Fruit fly (Drosophila melanogaster) whole organism, embryonic: ENCODE measurements around the gene Tob.

Experiments
- Awh ChIP-seq: fragments of 200-800 bp; sonication (Bioruptor generic); IDR thresholded peaks from 2 replicates; pipeline ENCODE4, ENCODE4 v1.3.6; 2022; ENCODE audit warnings: missing biosample characterization, missing genetic modification characterization
- C15 ChIP-seq: fragments of 200-800 bp; sonication (Bioruptor generic); IDR thresholded peaks from 3 replicates; pipeline ENCODE4 v1.3.6; 2022; ENCODE audit warnings: missing biosample characterization, missing genetic modification characterization
- CG11723 ChIP-seq: fragments of 200-800 bp; sonication (Bioruptor generic); optimal IDR thresholded peaks from 2 replicates; lab custom pipeline; 2017; ENCODE audit warnings: missing biosample characterization, mild to moderate bottlenecking, missing genetic modification characterization
- CG30020 ChIP-seq: fragments of 200-800 bp; optimal IDR thresholded peaks from 2 replicates; lab custom pipeline; 2019; ENCODE audit warnings: missing biosample characterization, mild to moderate bottlenecking, missing genetic modification characterization, moderate library complexity
- CG31224 ChIP-seq: fragments of 200-800 bp; sonication (Bioruptor generic); IDR thresholded peaks from 2 replicates; pipeline ENCODE4 v1.3.6; 2022; ENCODE audit warnings: missing biosample characterization, missing genetic modification characterization
- CG31365 ChIP-seq: fragments of 200-800 bp; sonication (Bioruptor generic); optimal IDR thresholded peaks from 2 replicates; lab custom pipeline; 2018; ENCODE audit warnings: missing biosample characterization, mild to moderate bottlenecking, missing genetic modification characterization
- CG3281 ChIP-seq: fragments of 200-800 bp; sonication (Bioruptor generic); optimal IDR thresholded peaks from 3 replicates; lab custom pipeline; 2017; ENCODE audit warnings: missing biosample characterization, mild to moderate bottlenecking, missing genetic modification characterization
- CG3838 ChIP-seq: fragments of 200-800 bp; sonication (Bioruptor generic); optimal IDR thresholded peaks from 3 replicates; lab custom pipeline; 2016; ENCODE audit warnings: missing biosample characterization, missing genetic modification characterization
- CG3847 ChIP-seq: fragments of 200-800 bp; sonication (Bioruptor generic); IDR thresholded peaks from 2 replicates; pipeline ENCODE4 v1.3.6; 2022; ENCODE audit warnings: missing biosample characterization, missing genetic modification characterization
- CG42726 ChIP-seq: fragments of 200-800 bp; sonication (Bioruptor generic); IDR thresholded peaks from 2 replicates; pipeline ENCODE4 v1.3.6; 2022; ENCODE audit warnings: missing biosample characterization, missing genetic modification characterization; ENCODE audit not compliant: partially characterized antibody
- CG4424 ChIP-seq: fragments of 200-800 bp; sonication (Bioruptor generic); optimal IDR thresholded peaks from 3 replicates; lab custom pipeline; 2016; ENCODE audit warnings: missing biosample characterization, missing genetic modification characterization
- CG4854 ChIP-seq: fragments of 200-800 bp; sonication (Bioruptor generic); optimal IDR thresholded peaks from 2 replicates; lab custom pipeline; 2016; ENCODE audit warnings: missing biosample characterization, missing genetic modification characterization, inconsistent platforms
- CG5245 ChIP-seq: fragments of 200-800 bp; sonication (Bioruptor generic); optimal IDR thresholded peaks from 3 replicates; lab custom pipeline; 2016; ENCODE audit warnings: missing biosample characterization, missing genetic modification characterization
- CG6689 ChIP-seq: fragments of 200-800 bp; sonication (Bioruptor generic); IDR thresholded peaks from 2 replicates; pipeline ENCODE4 v1.3.6; 2022; ENCODE audit warnings: missing biosample characterization, missing genetic modification characterization
- CG6813 ChIP-seq: fragments of 200-800 bp; sonication (Bioruptor generic); optimal IDR thresholded peaks from 2 replicates; lab custom pipeline; 2017; ENCODE audit warnings: missing biosample characterization, missing genetic modification characterization, mild to moderate bottlenecking, moderate library complexity, missing genetic modification reagents
- CG7271 ChIP-seq: fragments of 200-800 bp; sonication (Bioruptor generic); optimal IDR thresholded peaks from 2 replicates; lab custom pipeline; 2018; ENCODE audit warnings: missing biosample characterization, mild to moderate bottlenecking, missing genetic modification characterization, moderate library complexity
- CG7357 ChIP-seq: fragments of 200-800 bp; sonication (Bioruptor generic); IDR thresholded peaks from 3 replicates; pipeline ENCODE4 v1.3.6; 2022; ENCODE audit warnings: missing biosample characterization, missing genetic modification characterization
- CG7839 ChIP-seq: fragments of 200-800 bp; sonication (Bioruptor generic); optimal IDR thresholded peaks from 3 replicates; lab custom pipeline; 2018; ENCODE audit warnings: missing biosample characterization, mild to moderate bottlenecking, missing genetic modification characterization, moderate library complexity
- CG8388 ChIP-seq: fragments of 200-800 bp; sonication (Bioruptor generic); optimal IDR thresholded peaks from 2 replicates; lab custom pipeline; 2019; ENCODE audit warnings: missing biosample characterization, mild to moderate bottlenecking, missing genetic modification characterization, moderate library complexity
- Dref ChIP-seq: fragments of 200-800 bp; sonication (Bioruptor generic); IDR thresholded peaks from 2 replicates; pipeline ENCODE4 v1.3.6; 2022; ENCODE audit warnings: missing biosample characterization, missing genetic modification characterization
- ERR ChIP-seq: fragments of 200-800 bp; sonication (Bioruptor generic); optimal IDR thresholded peaks from 2 replicates; lab custom pipeline; 2016; ENCODE audit warnings: missing biosample characterization, missing genetic modification characterization
- H2.0 ChIP-seq: fragments of 200-800 bp; sonication (Bioruptor generic); IDR thresholded peaks from 2 replicates; pipeline ENCODE4 v1.3.6; 2022; ENCODE audit warnings: missing biosample characterization, missing genetic modification characterization
- Hand ChIP-seq: fragments of 200-800 bp; sonication (Bioruptor generic); optimal IDR thresholded peaks from 2 replicates; lab custom pipeline; 2017; ENCODE audit warnings: mild to moderate bottlenecking, missing biosample characterization, missing genetic modification reagents, missing genetic modification characterization
- Hmr ChIP-seq: fragments of 200-800 bp; sonication (Bioruptor generic); optimal IDR thresholded peaks from 3 replicates; lab custom pipeline; 2017; ENCODE audit warnings: mild to moderate bottlenecking, missing biosample characterization, missing genetic modification reagents, missing genetic modification characterization
- Meics ChIP-seq: fragments of 200-800 bp; sonication (Bioruptor generic); optimal IDR thresholded peaks from 2 replicates; lab custom pipeline; 2017; ENCODE audit warnings: missing biosample characterization, mild to moderate bottlenecking, missing genetic modification characterization
- Nf-YA ChIP-seq: fragments of 200-800 bp; sonication (Bioruptor generic); IDR thresholded peaks from 2 replicates; pipeline ENCODE4 v1.3.6; 2022; ENCODE audit warnings: missing biosample characterization, missing genetic modification characterization
- NfI ChIP-seq: fragments of 200-800 bp; sonication (Bioruptor generic); optimal IDR thresholded peaks from 3 replicates; lab custom pipeline; 2018; ENCODE audit warnings: missing biosample characterization, mild to moderate bottlenecking, missing genetic modification characterization, moderate library complexity
- Oaz ChIP-seq: fragments of 200-800 bp; sonication (Bioruptor generic); IDR thresholded peaks from 2 replicates; pipeline ENCODE4 v1.3.6; 2022; ENCODE audit warnings: missing biosample characterization, missing genetic modification characterization
- Sry-δ ChIP-seq: fragments of 200-800 bp; sonication (Bioruptor generic); optimal IDR thresholded peaks from 2 replicates; lab custom pipeline; 2016; ENCODE audit warnings: missing biosample characterization, missing genetic modification characterization
- Ssrp ChIP-seq: fragments of 200-800 bp; sonication (Bioruptor generic); optimal IDR thresholded peaks from 2 replicates; lab custom pipeline; 2018; ENCODE audit warnings: missing biosample characterization, mild to moderate bottlenecking, missing genetic modification characterization, moderate library complexity
- Taf1 ChIP-seq: fragments of 200-800 bp; sonication (Bioruptor generic); IDR thresholded peaks from 2 replicates; pipeline ENCODE4 v1.3.6; 2022; ENCODE audit warnings: missing biosample characterization, missing genetic modification characterization
- Usf ChIP-seq: fragments of 200-800 bp; sonication (Bioruptor generic); optimal IDR thresholded peaks from 2 replicates; lab custom pipeline; 2017; ENCODE audit warnings: missing genotype, missing biosample characterization, missing genetic modification characterization
- ash1 ChIP-seq: fragments of 200-800 bp; sonication (Bioruptor generic); optimal IDR thresholded peaks from 2 replicates; lab custom pipeline; 2018; ENCODE audit warnings: missing biosample characterization, mild to moderate bottlenecking, missing genetic modification characterization
- chm ChIP-seq: fragments of 200-800 bp; sonication (Bioruptor generic); IDR thresholded peaks from 2 replicates; pipeline ENCODE4 v1.3.6; 2022; ENCODE audit warnings: missing biosample characterization, missing genetic modification characterization
- crp ChIP-seq, 2 experiments: fragments of 200-800 bp; sonication (Bioruptor generic); optimal IDR thresholded peaks; 2 replicates in 1 of 2; 3 replicates in 1 of 2; lab custom pipeline; 2017; ENCODE audit warnings: missing biosample characterization in 2 of 2, missing genetic modification characterization in 2 of 2, mild to moderate bottlenecking in 1 of 2, moderate library complexity in 1 of 2
- da ChIP-seq: fragments of 200-800 bp; sonication (Bioruptor generic); optimal IDR thresholded peaks from 2 replicates; lab custom pipeline; 2016; ENCODE audit warnings: missing biosample characterization, missing genetic modification characterization
- dmrt11E ChIP-seq: fragments of 200-800 bp; sonication (Bioruptor generic); optimal IDR thresholded peaks from 3 replicates; lab custom pipeline; 2018; ENCODE audit warnings: missing biosample characterization, mild to moderate bottlenecking, missing genetic modification characterization, moderate library complexity
- dysf ChIP-seq: fragments of 200-800 bp; sonication (Bioruptor generic); IDR thresholded peaks from 3 replicates; pipeline ENCODE4 v1.3.6; 2022; ENCODE audit warnings: missing biosample characterization, missing genetic modification characterization
- exex ChIP-seq: fragments of 200-800 bp; sonication (Bioruptor generic); optimal IDR thresholded peaks from 4 replicates; lab custom pipeline; 2018; ENCODE audit warnings: missing biosample characterization, mild to moderate bottlenecking, missing genetic modification characterization, moderate library complexity
- grau ChIP-seq: fragments of 200-800 bp; optimal IDR thresholded peaks from 3 replicates; lab custom pipeline; 2019; ENCODE audit warnings: missing biosample characterization, mild to moderate bottlenecking, missing genetic modification characterization, moderate library complexity
- inv ChIP-seq: fragments of 200-800 bp; sonication (Bioruptor generic); IDR thresholded peaks from 2 replicates; pipeline ENCODE4 v1.3.6; 2022; ENCODE audit warnings: missing biosample characterization, missing genetic modification characterization; ENCODE audit not compliant: partially characterized antibody
- lab ChIP-seq: fragments of 200-800 bp; sonication (Bioruptor generic); optimal IDR thresholded peaks from 3 replicates; lab custom pipeline; 2017; ENCODE audit warnings: missing biosample characterization, missing genetic modification characterization, mild to moderate bottlenecking, moderate library complexity, missing genetic modification reagents
- luna ChIP-seq: fragments of 200-800 bp; sonication (Bioruptor generic); optimal IDR thresholded peaks from 2 replicates; lab custom pipeline; 2016; ENCODE audit warnings: missing biosample characterization, missing genetic modification characterization
- seq ChIP-seq: fragments of 200-800 bp; sonication (Bioruptor generic); IDR thresholded peaks from 2 replicates; pipeline ENCODE4 v1.3.6; 2022; ENCODE audit warnings: missing biosample characterization, missing genetic modification characterization
- ssp ChIP-seq: fragments of 200-800 bp; sonication (Bioruptor generic); IDR thresholded peaks from 2 replicates; pipeline ENCODE4 v1.3.6; 2022; ENCODE audit warnings: missing biosample characterization, missing genetic modification characterization
- toy ChIP-seq: fragments of 200-800 bp; sonication (Bioruptor generic); IDR thresholded peaks from 2 replicates; pipeline ENCODE4 v1.3.6; 2022; ENCODE audit warnings: missing biosample characterization, missing genetic modification characterization
- vfl ChIP-seq: fragments of 200-800 bp; sonication (Bioruptor generic); optimal IDR thresholded peaks from 2 replicates; lab custom pipeline; 2016; ENCODE audit warnings: missing biosample characterization, missing genetic modification characterization
- zen2 ChIP-seq: fragments of 200-800 bp; sonication (Bioruptor generic); IDR thresholded peaks from 3 replicates; pipeline ENCODE4 v1.3.6; 2022; ENCODE audit warnings: missing biosample characterization, missing genetic modification characterization; ENCODE audit not compliant: partially characterized antibody

Tob gene

dm6 chrX:16090179-16091144, 833 bp downstream of the Tob start (continued):
- TF ChIP-seq CG31365 (tag; lab: Kevin White, UChicago) (peak; percentile 77), seq (GFP tag; lab: Robert Waterston, UW) (peak; percentile 90), inv (GFP tag; lab: Robert Waterston, UW) (no peak), Dref (GFP tag; lab: Robert Waterston, UW) (no peak), NfI (GFP tag; lab: Kevin White, UChicago) (peak; percentile 93), CG31224 (peak; percentile 84), grau (tag; lab: Kevin White, UChicago) (peak; percentile 96), Meics (GFP tag; lab: Kevin White, UChicago) (peak; percentile 91), Nf-YA (GFP tag; lab: Robert Waterston, UW) (peak; percentile 83), ssp (GFP tag; lab: Robert Waterston, UW) (peak; percentile 79), lab (GFP tag; lab: Kevin White, UChicago) (peak; percentile 95), CG7357 (peak; percentile 75), CG7839 (tag; lab: Kevin White, UChicago) (peak; percentile 94), CG7271 (tag; lab: Kevin White, UChicago) (no peak), CG4424 (GFP tag; lab: Kevin White, UChicago) (peak; percentile 87), Awh (GFP tag; lab: Robert Waterston, UW) (peak; percentile 86), H2.0 (peak; percentile 94), exex (tag; lab: Kevin White, UChicago) (peak; percentile 64), zen2 (no peak), CG6689 (GFP tag; lab: Robert Waterston, UW) (peak; percentile 90), CG8388 (GFP tag; lab: Kevin White, UChicago) (peak; percentile 78), CG30020 (peak; percentile 41), luna (peak; percentile 74), CG6813 (peak; percentile 82), C15 (GFP tag; lab: Robert Waterston, UW) (peak; percentile 84), crp (GFP tag; optimal IDR thresholded peaks at IDR 0.05; lab: Kevin White, UChicago) (peak in 1 of 2 experiments; percentile 23), Sry-δ (GFP tag; lab: Kevin White, UChicago) (peak; percentile 55), Taf1 (peak; percentile 79), da (GFP tag; lab: Kevin White, UChicago) (peak; percentile 65), CG3847 (GFP tag; lab: Robert Waterston, UW) (peak; percentile 91), dmrt11E (tag; lab: Kevin White, UChicago) (peak; percentile 21), ash1 (GFP tag; lab: Kevin White, UChicago) (peak; percentile 60), ERR (GFP tag; lab: Kevin White, UChicago) (peak; percentile 71), CG5245 (GFP tag; lab: Kevin White, UChicago) (peak; percentile 85), CG4854 (GFP tag; lab: Kevin White, UChicago) (peak; percentile 85), Hmr (peak; percentile 93), vfl (GFP tag; lab: Kevin White, UChicago) (peak; percentile 80), chm (GFP tag; lab: Robert Waterston, UW) (peak; percentile 91), Usf (GFP tag; lab: Kevin White, UChicago) (peak; percentile 73), Ssrp (tag; lab: Kevin White, UChicago) (peak; percentile 76), dysf (GFP tag; lab: Robert Waterston, UW) (peak; percentile 95), CG11723 (GFP tag; lab: Kevin White, UChicago) (peak; percentile 84), CG3838 (GFP tag; lab: Kevin White, UChicago) (peak; percentile 39), CG42726 (GFP tag; lab: Robert Waterston, UW) (no peak), toy (GFP tag; lab: Robert Waterston, UW) (peak; percentile 81), Hand (peak; percentile 87), Oaz (GFP tag; lab: Robert Waterston, UW) (peak; percentile 92), CG3281 (GFP tag; lab: Kevin White, UChicago) (peak; percentile 93)
